Fruit fly (Drosophila melanogaster) S2 (cell line): ENCODE measurements around the gene aux.

ENCODE experiments used
- CG8478 ChIP-seq: fragments of >200 bp; optimal IDR thresholded peaks from 2 replicates; lab custom pipeline; 2018
- CTCF ChIP-seq, 2 experiments: fragments of >200 bp; optimal IDR thresholded peaks; 2 replicates each; lab custom pipeline; 2018

DNA sequence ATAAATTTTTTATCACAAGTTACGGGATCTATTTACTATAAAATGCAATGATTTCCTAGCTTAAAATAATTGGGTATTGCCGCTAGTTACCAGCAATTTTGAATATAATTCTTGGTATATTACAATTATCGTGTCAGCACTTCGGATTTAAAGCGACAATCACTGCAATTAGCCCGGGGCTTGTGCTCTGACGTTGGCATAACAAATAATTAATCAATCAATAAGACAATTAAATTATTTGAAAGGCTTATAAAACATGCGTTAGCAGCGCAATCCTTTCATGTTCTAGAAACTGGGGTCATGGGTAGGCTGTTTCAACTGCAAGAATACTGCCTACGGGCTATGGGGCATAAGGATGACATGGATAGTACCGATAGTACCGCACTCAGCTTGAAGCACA, 45.1 kb downstream of the aux start, which contains the start of gene Or82a:
- TF ChIP-seq CTCF (optimal IDR thresholded peaks at IDR 0.05; lab: Kevin White, UChicago) (no peak), CG8478 (no peak)
